Worm (Caenorhabditis elegans) whole organism, late embryonic: Measurements from ENCODE around the gene asna-1.

Source experiments
- C08G9.2 ChIP-seq: sonication (generic microtip); optimal IDR thresholded peaks from 2 replicates; lab custom pipeline; 2016; ENCODE audit warnings: mild to moderate bottlenecking, missing genetic modification characterization, moderate library complexity, missing compliant biosample characterization
- ceh-22 ChIP-seq: sonication (generic microtip); optimal IDR thresholded peaks from 2 replicates; lab custom pipeline; 2017; ENCODE audit warnings: missing biosample characterization, missing genetic modification characterization
- ets-4 ChIP-seq: sonication (generic microtip); optimal IDR thresholded peaks from 2 replicates; lab custom pipeline; 2016; ENCODE audit warnings: missing genetic modification characterization, missing compliant biosample characterization
- eyg-1 ChIP-seq: sonication (generic microtip); optimal IDR thresholded peaks from 2 replicates; lab custom pipeline; 2016; ENCODE audit warnings: missing genotype, missing genetic modification characterization, missing compliant biosample characterization
- hlh-15 ChIP-seq: sonication (generic microtip); optimal IDR thresholded peaks from 2 replicates; lab custom pipeline; 2016; ENCODE audit warnings: missing genetic modification characterization, missing compliant biosample characterization
- nfya-1 ChIP-seq: sonication (generic microtip); optimal IDR thresholded peaks from 2 replicates; lab custom pipeline; 2017; ENCODE audit warnings: missing genetic modification characterization, mild to moderate bottlenecking, missing compliant biosample characterization, antibody characterized with exemption, moderate library complexity
- npax-4 ChIP-seq: sonication (generic microtip); optimal IDR thresholded peaks from 2 replicates; lab custom pipeline; 2016; ENCODE audit warnings: missing genetic modification characterization, missing compliant biosample characterization
- pha-4 ChIP-seq: fragments of 150-350 bp; optimal IDR thresholded peaks from 2 replicates; lab custom pipeline; 2018; ENCODE audit warnings: missing biosample characterization, missing genetic modification reagents, missing genetic modification characterization
- pros-1 ChIP-seq: fragments of 150-350 bp; optimal IDR thresholded peaks from 2 replicates; lab custom pipeline; 2014; ENCODE audit warnings: missing biosample characterization, missing genetic modification reagents, missing genetic modification characterization
- syd-9 ChIP-seq: sonication (generic microtip); optimal IDR thresholded peaks from 2 replicates; lab custom pipeline; 2016; ENCODE audit warnings: mild to moderate bottlenecking, missing genetic modification characterization, moderate library complexity, missing compliant biosample characterization
- ttx-3 ChIP-seq: sonication (generic microtip); optimal IDR thresholded peaks from 2 replicates; lab custom pipeline; 2016; ENCODE audit warnings: missing genetic modification reagents, missing genetic modification characterization, missing compliant biosample characterization

DNA sequence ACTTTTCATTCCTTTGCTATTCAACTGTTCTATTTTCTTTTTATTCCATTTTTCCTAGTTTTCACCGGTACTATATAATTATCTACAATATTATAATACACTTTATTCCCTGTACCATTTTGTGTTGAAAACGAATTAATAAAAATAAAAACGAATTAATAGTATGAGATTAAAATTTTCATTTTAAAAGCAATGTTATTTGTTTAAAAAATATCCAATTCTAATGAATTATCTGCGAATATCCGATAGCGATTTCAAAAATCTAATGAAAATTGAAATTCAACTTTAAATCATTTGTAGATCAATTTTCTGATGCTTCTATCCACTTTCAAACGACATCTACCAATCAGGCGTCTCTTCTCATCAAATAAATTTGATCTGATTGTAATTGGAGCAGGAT, 18.6 kb downstream of the asna-1 start, which contains the start of gene trxr-2:
- TF ChIP-seq eyg-1 (no peak), syd-9 (no peak), pha-4 (tag; lab: Kevin White, UChicago) (no peak), ets-4 (tag; lab: Kevin White, UChicago) (no peak), nfya-1 (no peak), pros-1 (tag; lab: Kevin White, UChicago) (no peak), hlh-15 (tag; lab: Kevin White, UChicago) (no peak), ceh-22 (no peak), npax-4 (tag; lab: Kevin White, UChicago) (no peak), ttx-3 (tag; lab: Kevin White, UChicago) (no peak), C08G9.2 (tag; lab: Kevin White, UChicago) (no peak)
